Worm (Caenorhabditis elegans): Measurements from ENCODE around the gene F22F7.11.

DNA sequence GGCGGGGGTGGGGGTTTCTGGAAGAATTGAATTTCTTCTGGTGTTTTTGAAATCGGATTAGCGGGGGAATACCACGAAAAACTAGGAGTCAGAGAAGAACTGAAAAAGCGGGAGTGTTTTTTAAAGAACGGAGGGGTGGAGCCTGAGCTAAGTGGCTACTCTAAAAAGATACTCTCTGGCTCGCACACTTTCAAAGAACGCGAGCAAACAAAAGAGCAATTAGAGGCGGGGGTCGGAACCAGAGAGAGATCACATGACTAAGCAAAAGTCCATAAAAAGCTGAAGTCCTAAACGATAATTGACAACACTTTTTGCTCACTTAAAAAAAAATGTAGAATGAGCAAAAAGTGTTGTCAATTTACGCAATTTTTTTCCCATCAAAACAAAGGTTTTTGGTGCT lies 14.7 kb downstream of the F22F7.11 start:
- TF ChIP-seq C06A6.2 (GFP tag; conservative IDR thresholded peaks at IDR 0.05) (no peak), sptf-2 (GFP tag; optimal IDR thresholded peaks at IDR 0.05) (no peak), hrde-1 (tag; optimal IDR thresholded peaks at IDR 0.05; ENCODE audit: borderline replicate concordance) (no peak), gei-17 (GFP tag; optimal IDR thresholded peaks at IDR 0.05) (no peak), F57A8.1 (GFP tag; optimal IDR thresholded peaks at IDR 0.05) (no peak), attf-3 (GFP tag; conservative IDR thresholded peaks at IDR 0.05) (no peak), Y53F4B.3 (GFP tag; IDR thresholded peaks at IDR 0.05) (no peak), snpc-4 (GFP tag; optimal IDR thresholded peaks at IDR 0.05) (no peak), snpc-4 (tag; optimal IDR thresholded peaks at IDR 0.05) (no peak), F52B5.7 (tag; optimal IDR thresholded peaks at IDR 0.05) (no peak), T07F8.4 (tag; optimal IDR thresholded peaks at IDR 0.05) (no peak), B0261.1 (tag; optimal IDR thresholded peaks at IDR 0.05) (no peak), efl-1 (GFP tag; optimal IDR thresholded peaks at IDR 0.05) (no peak), ama-1 (optimal IDR thresholded peaks at IDR 0.05) (no peak), ama-1 (GFP tag; optimal IDR thresholded peaks at IDR 0.05) (no peak)
